Worm (Caenorhabditis elegans) whole organism, L4 larva: Measurements from ENCODE around the gene Y40B10A.5.

Source experiments
- F37D6.2 ChIP-seq: sonication (generic microtip); optimal IDR thresholded peaks from 2 replicates; lab custom pipeline; 2016; ENCODE audit warnings: mild to moderate bottlenecking, missing genetic modification characterization, missing compliant biosample characterization
- T26A8.4 ChIP-seq: fragments of 200-800 bp; sonication (Bioruptor generic); IDR thresholded peaks from 2 replicates; pipeline ENCODE4 v1.3.6; 2022; ENCODE audit warnings: missing genetic modification characterization, missing compliant biosample characterization
- Y48G9A.11 ChIP-seq: fragments of 200-800 bp; sonication (Bioruptor generic); IDR thresholded peaks from 2 replicates; pipeline ENCODE4 v1.3.6; 2022; ENCODE audit warnings: missing genetic modification reagents, missing genetic modification characterization, missing compliant biosample characterization
- ZK337.2 ChIP-seq: fragments of 200-800 bp; sonication (Bioruptor generic); IDR thresholded peaks from 2 replicates; pipeline ENCODE4 v1.3.6; 2022; ENCODE audit warnings: missing genetic modification reagents, missing genetic modification characterization, missing compliant biosample characterization
- aly-2 ChIP-seq: sonication (generic microtip); optimal IDR thresholded peaks from 2 replicates; lab custom pipeline; 2018; ENCODE audit warnings: missing biosample characterization, missing genetic modification characterization
- ceh-32 ChIP-seq: sonication (generic microtip); optimal IDR thresholded peaks from 2 replicates; lab custom pipeline; 2016; ENCODE audit warnings: mild to moderate bottlenecking, missing genetic modification characterization, missing compliant biosample characterization; ENCODE audit not compliant: poor library complexity
- ceh-82 ChIP-seq: sonication (generic microtip); optimal IDR thresholded peaks from 2 replicates; lab custom pipeline; 2017; ENCODE audit warnings: missing biosample characterization, missing genetic modification characterization
- daf-16 ChIP-seq, 3 experiments: sonication (generic microtip); optimal IDR thresholded peaks; 2 replicates each; lab custom pipeline; 2016 to 2017; ENCODE audit warnings: missing genetic modification characterization in 3 of 3, missing genetic modification reagents in 3 of 3, mild to moderate bottlenecking in 2 of 3, missing compliant biosample characterization in 2 of 3, missing biosample characterization in 1 of 3, moderate library complexity in 1 of 3
- dmd-6 ChIP-seq: fragments of 200-800 bp; sonication (Bioruptor generic); IDR thresholded peaks from 2 replicates; pipeline ENCODE4 v1.3.6; 2022; ENCODE audit warnings: missing genetic modification reagents, missing genetic modification characterization, missing compliant biosample characterization
- dpl-1 ChIP-seq: fragments of 150-350 bp; optimal IDR thresholded peaks from 2 replicates; lab custom pipeline; 2014; ENCODE audit warnings: missing biosample characterization, missing genetic modification reagents, missing genetic modification characterization
- dve-1 ChIP-seq: sonication (generic microtip); optimal IDR thresholded peaks from 2 replicates; lab custom pipeline; 2017; ENCODE audit warnings: antibody characterized with exemption, mild to moderate bottlenecking, missing genetic modification characterization, missing compliant biosample characterization; ENCODE audit not compliant: insufficient read depth
- gei-8 ChIP-seq: fragments of 200-800 bp; sonication (Bioruptor generic); optimal IDR thresholded peaks from 2 replicates; lab custom pipeline; 2018; ENCODE audit warnings: mild to moderate bottlenecking, missing genetic modification characterization, missing compliant biosample characterization
- hif-1 ChIP-seq, 2 experiments: sonication (generic microtip); optimal IDR thresholded peaks; 2 replicates each; lab custom pipeline; 2016 to 2017; ENCODE audit warnings: missing compliant biosample characterization in 2 of 2, missing genetic modification characterization in 2 of 2, missing genetic modification reagents in 2 of 2, missing genotype in 2 of 2, mild to moderate bottlenecking in 1 of 2
- hlh-11 ChIP-seq: fragments of 200-800 bp; sonication (Bioruptor generic); optimal IDR thresholded peaks from 2 replicates; lab custom pipeline; 2018; ENCODE audit warnings: mild to moderate bottlenecking, missing genetic modification characterization, missing compliant biosample characterization
- hmg-1.1 ChIP-seq: fragments of 200-800 bp; sonication (Bioruptor generic); IDR thresholded peaks from 2 replicates; pipeline ENCODE4 v1.3.6; 2022; ENCODE audit warnings: missing genetic modification reagents, missing genetic modification characterization, missing compliant biosample characterization
- lim-7 ChIP-seq: fragments of 200-800 bp; sonication (Bioruptor generic); IDR thresholded peaks from 2 replicates; pipeline ENCODE4 v1.3.6; 2022; ENCODE audit warnings: missing genetic modification characterization, missing compliant biosample characterization
- lin-1 ChIP-seq: fragments of 200-800 bp; sonication (Bioruptor generic); IDR thresholded peaks from 2 replicates; pipeline ENCODE4 v1.3.6; 2022; ENCODE audit warnings: missing genetic modification reagents, missing genetic modification characterization, missing compliant biosample characterization
- lin-13 ChIP-seq: fragments of 150-350 bp; optimal IDR thresholded peaks from 2 replicates; lab custom pipeline; 2014; ENCODE audit warnings: missing biosample characterization, missing genetic modification reagents, missing genetic modification characterization
- lin-38 ChIP-seq: fragments of 200-800 bp; sonication (Bioruptor generic); IDR thresholded peaks from 2 replicates; pipeline ENCODE4 v1.3.6; 2022; ENCODE audit warnings: missing genetic modification reagents, missing genetic modification characterization, missing compliant biosample characterization
- lsy-2 ChIP-seq, 2 experiments: fragments of 150-350 bp in 1 of 2; sonication (generic microtip) in 1 of 2; optimal IDR thresholded peaks; 2 replicates each; lab custom pipeline; 2014 to 2017; ENCODE audit warnings: missing biosample characterization in 2 of 2, missing genetic modification characterization in 2 of 2
- madf-5 ChIP-seq, 2 experiments: fragments of 200-800 bp; sonication (Bioruptor generic); IDR thresholded peaks; 2 replicates each; pipeline ENCODE4 v1.3.6; 2022; ENCODE audit warnings: missing compliant biosample characterization in 2 of 2, missing genetic modification characterization in 2 of 2
- madf-9 ChIP-seq: fragments of 200-800 bp; sonication (Bioruptor generic); conservative IDR thresholded peaks from 2 replicates; pipeline ENCODE4 v1.3.6; 2022; ENCODE audit warnings: missing genetic modification reagents, missing genetic modification characterization, missing compliant biosample characterization
- mep-1 ChIP-seq: fragments of 150-350 bp; sonication (generic microtip); optimal IDR thresholded peaks from 3 replicates; lab custom pipeline; 2014; ENCODE audit warnings: missing biosample characterization, missing genetic modification characterization
- mes-2 ChIP-seq: sonication (generic microtip); optimal IDR thresholded peaks from 2 replicates; lab custom pipeline; 2016; ENCODE audit warnings: missing genotype, mild to moderate bottlenecking, missing genetic modification characterization, missing compliant biosample characterization; ENCODE audit not compliant: poor library complexity, severe bottlenecking
- mxl-2 ChIP-seq: fragments of 200-800 bp; sonication (Bioruptor generic); conservative IDR thresholded peaks from 2 replicates; pipeline ENCODE4 v1.3.6; 2022; ENCODE audit warnings: missing genetic modification reagents, missing genetic modification characterization, missing compliant biosample characterization
- mxl-3 ChIP-seq: fragments of 200-800 bp; sonication (Bioruptor generic); optimal IDR thresholded peaks from 2 replicates; lab custom pipeline; 2018; ENCODE audit warnings: mild to moderate bottlenecking, missing genetic modification characterization, missing compliant biosample characterization
- nhr-10 ChIP-seq: fragments of 150-350 bp; optimal IDR thresholded peaks from 2 replicates; lab custom pipeline; 2014; ENCODE audit warnings: missing biosample characterization, missing genetic modification characterization
- nhr-11 ChIP-seq: fragments of 150-350 bp; optimal IDR thresholded peaks from 2 replicates; lab custom pipeline; 2014; ENCODE audit warnings: missing biosample characterization, missing genetic modification characterization
- nhr-28 ChIP-seq: fragments of 150-350 bp; optimal IDR thresholded peaks from 2 replicates; lab custom pipeline; 2014; ENCODE audit warnings: missing biosample characterization, missing genetic modification characterization
- nhr-41 ChIP-seq: fragments of 200-800 bp; sonication (Bioruptor generic); IDR thresholded peaks from 2 replicates; pipeline ENCODE4 v1.3.6; 2022; ENCODE audit warnings: missing genetic modification reagents, missing genetic modification characterization, missing compliant biosample characterization
- nhr-77 ChIP-seq: fragments of 150-350 bp; optimal IDR thresholded peaks from 2 replicates; lab custom pipeline; 2014; ENCODE audit warnings: missing biosample characterization, missing genetic modification characterization
- pqm-1 ChIP-seq: sonication (generic microtip); optimal IDR thresholded peaks from 2 replicates; lab custom pipeline; 2017; ENCODE audit warnings: missing biosample characterization, missing genetic modification characterization
- sdz-12 ChIP-seq: fragments of 200-800 bp; sonication (Bioruptor generic); optimal IDR thresholded peaks from 2 replicates; lab custom pipeline; 2018; ENCODE audit warnings: mild to moderate bottlenecking, missing genetic modification characterization, missing compliant biosample characterization
- snpc-1.2 ChIP-seq: fragments of 200-800 bp; sonication (Bioruptor generic); IDR thresholded peaks from 2 replicates; pipeline ENCODE4 v1.3.6; 2022; ENCODE audit warnings: missing genetic modification reagents, missing genetic modification characterization, missing compliant biosample characterization
- tra-1 ChIP-seq: fragments of 200-800 bp; sonication (Bioruptor generic); IDR thresholded peaks from 2 replicates; pipeline ENCODE4 v1.3.6; 2022; ENCODE audit warnings: missing genetic modification reagents, missing genetic modification characterization, missing compliant biosample characterization
- unc-130 ChIP-seq: sonication (generic microtip); optimal IDR thresholded peaks from 2 replicates; lab custom pipeline; 2016; ENCODE audit warnings: missing genetic modification reagents, missing genetic modification characterization, missing compliant biosample characterization
- unc-62 ChIP-seq, 3 experiments: fragments of 150-350 bp in 1 of 3; sonication (generic microtip); optimal IDR thresholded peaks in 2 of 3; peaks in 1 of 3; 1 replicate in 1 of 3; 2 replicates in 2 of 3; lab custom pipeline; 2014 to 2017; ENCODE audit warnings: missing biosample characterization in 3 of 3, missing genetic modification characterization in 3 of 3, missing genetic modification reagents in 3 of 3, missing genotype in 1 of 3
- zip-2 ChIP-seq: fragments of 150-350 bp; optimal IDR thresholded peaks from 2 replicates; lab custom pipeline; 2014; ENCODE audit warnings: missing biosample characterization, missing genetic modification characterization

Y40B10A.5 gene

DNA sequence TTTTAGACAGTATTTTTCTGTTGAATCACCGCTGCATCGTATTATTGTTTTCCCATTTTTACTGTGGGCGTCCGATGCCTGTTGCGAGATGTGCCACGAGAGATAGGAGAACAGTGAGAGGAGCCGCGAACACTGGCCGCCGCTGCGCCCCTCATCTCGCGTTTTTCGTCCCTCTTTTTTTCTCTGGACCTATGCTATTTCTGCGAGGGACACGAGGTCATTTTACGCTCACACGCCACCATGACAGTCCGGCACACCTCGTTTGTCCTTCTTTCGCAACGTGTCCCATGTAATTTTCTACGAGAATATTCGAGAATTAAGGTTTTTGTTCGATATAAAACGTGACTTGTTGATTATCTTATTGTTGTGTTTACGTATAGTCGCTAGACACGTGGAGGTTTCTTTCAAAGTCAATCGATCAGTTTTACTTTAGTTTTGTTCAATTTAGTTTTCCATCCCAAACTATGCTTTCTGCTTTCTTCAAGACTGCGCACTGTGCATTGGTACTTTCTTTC is 22.2 kb upstream of the Y40B10A.5 start, which contains the start of gene lbp-9 (continued):
- TF ChIP-seq dve-1 (tag; lab: Kevin White, UChicago) (peak; percentile 69), nhr-41 (GFP tag; lab: Robert Waterston, UW) (no peak), zip-2 (tag; lab: Kevin White, UChicago) (no peak), T26A8.4 (GFP tag; lab: Robert Waterston, UW) (no peak), nhr-11 (tag; lab: Kevin White, UChicago) (no peak), sdz-12 (no peak), snpc-1.2 (GFP tag; lab: Robert Waterston, UW) (peak; percentile 43; the same call in 1 of the 2 replicates), ZK337.2 (GFP tag; lab: Robert Waterston, UW) (no peak), ceh-32 (tag; lab: Kevin White, UChicago) (no peak), dmd-6 (GFP tag; lab: Robert Waterston, UW) (no peak; the same call in 1 of the 2 replicates), ceh-82 (tag; lab: Kevin White, UChicago) (no peak), dpl-1 (peak; percentile 17), mxl-3 (peak; percentile 92)

DNA sequence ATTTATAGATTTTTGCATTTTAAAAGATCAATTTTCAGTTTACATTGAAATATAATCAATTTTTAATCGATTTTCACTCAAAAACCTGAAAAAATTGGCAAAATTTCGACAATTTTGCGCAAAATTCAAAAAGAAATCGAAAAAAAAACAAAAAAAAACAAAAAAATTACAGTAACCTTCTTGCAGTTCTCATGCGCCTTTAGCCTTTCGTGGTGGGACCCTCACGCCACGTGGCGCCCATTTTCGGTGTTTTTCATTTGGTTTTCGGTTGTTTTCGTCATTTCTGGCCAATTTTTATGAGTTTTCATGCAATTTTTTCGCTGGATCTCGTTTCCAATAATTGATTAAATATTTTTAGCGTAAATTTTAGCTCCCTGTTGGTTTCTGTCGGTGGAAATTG is 21.6 kb upstream of the Y40B10A.5 start:
- TF ChIP-seq lin-13 (GFP tag; lab: Kevin White, UChicago), result no peak
- TF ChIP-seq unc-130 (GFP tag; lab: Kevin White, UChicago), result peak; percentile 58
- TF ChIP-seq lsy-2 (tag; optimal IDR thresholded peaks at IDR 0.05; lab: Kevin White, UChicago), result peak in 1 of 2 experiments; percentile 40
- peak; percentile 31; the same call in 1 of the 2 replicates for TF ChIP-seq lin-38 (GFP tag; lab: Robert Waterston, UW)

- TF ChIP-seq tra-1 (no peak), lin-38 (GFP tag; lab: Robert Waterston, UW) (no peak), dve-1 (tag; lab: Kevin White, UChicago) (peak; percentile 10), F37D6.2 (no peak), hlh-11 (peak; percentile 25), lim-7 (GFP tag; lab: Robert Waterston, UW) (no peak), hmg-1.1 (GFP tag; lab: Robert Waterston, UW) (0 out of 2 replicates have a peak, but pooled peaks have one; percentile 12), Y48G9A.11 (GFP tag; lab: Robert Waterston, UW) (no peak), mes-2 (tag; lab: Kevin White, UChicago) (peak; percentile 13), madf-9 (GFP tag; lab: Robert Waterston, UW) (no peak), madf-5 (GFP tag; IDR thresholded peaks at IDR 0.05; lab: Robert Waterston, UW) (no peak), zip-2 (tag; lab: Kevin White, UChicago) (no peak), nhr-10 (tag; lab: Kevin White, UChicago) (no peak), aly-2 (tag; lab: Kevin White, UChicago) (no peak), nhr-77 (tag; lab: Kevin White, UChicago) (no peak), dmd-6 (GFP tag; lab: Robert Waterston, UW) (peak; percentile 16; the same call in 1 of the 2 replicates), nhr-11 (tag; lab: Kevin White, UChicago) (no peak), mxl-2 (GFP tag; lab: Robert Waterston, UW) (no peak), daf-16 (GFP tag; optimal IDR thresholded peaks at IDR 0.05; lab: Kevin White, UChicago) (no peak), daf-16 (tag; optimal IDR thresholded peaks at IDR 0.05; lab: Kevin White, UChicago) (peak; percentile 7), mep-1 (tag; lab: Kevin White, UChicago) (peak; percentile 3), pqm-1 (tag; lab: Kevin White, UChicago) (peak; percentile 19), gei-8 (GFP tag; lab: Kevin White, UChicago) (no peak), nhr-28 (tag; lab: Kevin White, UChicago) (peak; percentile 99), unc-62 (GFP tag; optimal IDR thresholded peaks at IDR 0.05 in 1 of 2; lab: Kevin White, UChicago) (peak in 1 of 2 experiments; percentile 33), unc-62 (tag; optimal IDR thresholded peaks at IDR 0.05; lab: Kevin White, UChicago) (no peak), hif-1 (tag; optimal IDR thresholded peaks at IDR 0.05; lab: Kevin White, UChicago) (peak in 1 of 2 experiments; percentile 12), lin-1 (GFP tag; lab: Robert Waterston, UW) (no peak)
Measured at ce11 chrV:2066780-2067179, 20.9 kb upstream of the Y40B10A.5 start, which contains the start of gene nhr-86. Gene nhr-86, minus strand, starts transcription at chrV:2066850.
